Worm (Caenorhabditis elegans) whole organism, L1 larva: ENCODE measurements around the gene twk-8.

ENCODE experiments used
- aha-1 ChIP-seq: fragments of 150-350 bp; optimal IDR thresholded peaks from 2 replicates; lab custom pipeline; 2014; ENCODE audit warnings: missing biosample characterization, missing genetic modification characterization
- ama-1 ChIP-seq: fragments of 150-350 bp; optimal IDR thresholded peaks from 2 replicates; lab custom pipeline; 2014
- egl-27 ChIP-seq, 2 experiments: fragments of 150-350 bp in 1 of 2; sonication (generic microtip); optimal IDR thresholded peaks; 3 replicates each; lab custom pipeline; 2017 to 2018; ENCODE audit warnings: missing biosample characterization in 2 of 2, missing genetic modification characterization in 2 of 2, missing genetic modification reagents in 2 of 2
- jun-1 ChIP-seq: fragments of 150-350 bp; optimal IDR thresholded peaks from 2 replicates; lab custom pipeline; 2014; ENCODE audit warnings: missing biosample characterization, missing genetic modification reagents, missing genetic modification characterization
- lin-15B ChIP-seq: fragments of 150-350 bp; sonication (generic microtip); optimal IDR thresholded peaks from 3 replicates; lab custom pipeline; 2014; ENCODE audit warnings: missing biosample characterization, missing genetic modification characterization
- lsy-2 ChIP-seq, 2 experiments: fragments of 150-350 bp; optimal IDR thresholded peaks; 2 replicates each; lab custom pipeline; 2014; ENCODE audit warnings: missing biosample characterization in 2 of 2, missing genetic modification characterization in 2 of 2
- mab-9 ChIP-seq: fragments of 200-800 bp; sonication (Bioruptor generic); IDR thresholded peaks from 2 replicates; pipeline ENCODE4 v1.3.6; 2022; ENCODE audit warnings: missing genetic modification reagents, missing genetic modification characterization, missing compliant biosample characterization
- nhr-237 ChIP-seq: fragments of 150-350 bp; optimal IDR thresholded peaks from 2 replicates; lab custom pipeline; 2014; ENCODE audit warnings: missing biosample characterization, missing genetic modification characterization
- pax-3 ChIP-seq: fragments of 200-800 bp; sonication (Bioruptor generic); optimal IDR thresholded peaks from 2 replicates; lab custom pipeline; 2018; ENCODE audit warnings: mild to moderate bottlenecking, missing genetic modification characterization, moderate library complexity, missing compliant biosample characterization
- snpc-4 ChIP-seq: fragments of 150-350 bp; optimal IDR thresholded peaks from 2 replicates; lab custom pipeline; 2014; ENCODE audit warnings: missing biosample characterization, missing genetic modification characterization
- zag-1 ChIP-seq: fragments of 150-350 bp; optimal IDR thresholded peaks from 2 replicates; lab custom pipeline; 2014; ENCODE audit warnings: missing biosample characterization, missing genetic modification characterization

ce11 chrIV:9120220-9120619 lies 38.1 kb downstream of the twk-8 start:
- TF ChIP-seq mab-9 (GFP tag; lab: Robert Waterston, UW) (no peak), egl-27 (tag; optimal IDR thresholded peaks at IDR 0.05; lab: Kevin White, UChicago) (no peak), nhr-237 (tag; lab: Kevin White, UChicago) (no peak), pax-3 (tag; lab: Kevin White, UChicago) (no peak), zag-1 (tag; lab: Kevin White, UChicago) (no peak), ama-1 (lab: Kevin White, UChicago) (no peak), jun-1 (tag; lab: Kevin White, UChicago) (no peak), lin-15B (tag; lab: Kevin White, UChicago) (no peak), snpc-4 (tag; lab: Kevin White, UChicago) (no peak), lsy-2 (tag; optimal IDR thresholded peaks at IDR 0.05; lab: Kevin White, UChicago) (no peak), aha-1 (tag; lab: Kevin White, UChicago) (no peak)
